Worm (Caenorhabditis elegans): Measurements from ENCODE around the gene M163.7.

DNA sequence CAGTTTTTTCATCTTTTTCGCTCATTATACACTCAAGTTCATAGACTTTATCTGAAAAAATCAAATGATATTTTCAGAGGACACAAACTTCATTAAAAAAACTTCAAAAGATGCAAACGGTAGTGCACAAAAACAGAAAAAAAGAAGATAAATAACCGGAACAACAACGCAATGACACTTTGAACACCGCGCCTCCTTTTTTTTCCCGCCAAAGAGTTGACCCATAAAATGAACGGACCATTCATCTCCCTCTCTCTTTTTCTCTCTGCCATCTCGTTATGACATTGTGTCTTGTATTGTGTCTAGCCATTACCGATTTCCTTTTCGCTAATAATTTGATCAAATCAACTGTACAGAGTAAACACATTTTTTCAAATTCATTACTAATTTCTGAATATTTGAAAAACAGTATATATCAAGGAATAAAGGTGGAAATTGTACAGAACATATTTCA lies 43.1 kb upstream of the M163.7 start, which contains the start of gene F23D12.2:
- TF ChIP-seq ceh-19 (GFP tag; optimal IDR thresholded peaks at IDR 0.05) (no peak), dve-1 (tag; optimal IDR thresholded peaks at IDR 0.05) (no peak), hlh-8 (tag; optimal IDR thresholded peaks at IDR 0.05) (no peak), che-1 (tag; optimal IDR thresholded peaks at IDR 0.05) (no peak), rnt-1 (tag; optimal IDR thresholded peaks at IDR 0.05) (no peak), ceh-34 (tag; optimal IDR thresholded peaks at IDR 0.05) (no peak), ceh-18 (tag; optimal IDR thresholded peaks at IDR 0.05) (no peak), hlh-30 (tag; optimal IDR thresholded peaks at IDR 0.05; ENCODE audit: insufficient read depth) (no peak), fax-1 (tag; optimal IDR thresholded peaks at IDR 0.05) (no peak), pqm-1 (tag; optimal IDR thresholded peaks at IDR 0.05) (no peak), nhr-11 (tag; optimal IDR thresholded peaks at IDR 0.05) (no peak), pag-3 (tag; optimal IDR thresholded peaks at IDR 0.05; ENCODE audit: borderline replicate concordance) (no peak), ama-1 (optimal IDR thresholded peaks at IDR 0.05) (no peak), ztf-16 (tag; optimal IDR thresholded peaks at IDR 0.05) (no peak)
